Worm (Caenorhabditis elegans) whole organism, L4 larva: ENCODE results near the gene T08D2.5.

Experiments used
- R02D3.7 ChIP-seq: fragments of 150-350 bp; sonication (generic microtip); optimal IDR thresholded peaks from 3 replicates; lab custom pipeline; 2014; ENCODE audit warnings: missing biosample characterization, missing genetic modification characterization
- daf-8 ChIP-seq: fragments of 200-800 bp; sonication (Bioruptor generic); IDR thresholded peaks from 2 replicates; pipeline ENCODE4 v1.3.6; 2022; ENCODE audit warnings: missing genetic modification characterization, missing compliant biosample characterization
- dpl-1 ChIP-seq: fragments of 150-350 bp; optimal IDR thresholded peaks from 2 replicates; lab custom pipeline; 2014; ENCODE audit warnings: missing biosample characterization, missing genetic modification reagents, missing genetic modification characterization
- lsy-2 ChIP-seq, 2 experiments: fragments of 150-350 bp in 1 of 2; sonication (generic microtip) in 1 of 2; optimal IDR thresholded peaks; 2 replicates each; lab custom pipeline; 2014 to 2017; ENCODE audit warnings: missing biosample characterization in 2 of 2, missing genetic modification characterization in 2 of 2
- mep-1 ChIP-seq: fragments of 150-350 bp; sonication (generic microtip); optimal IDR thresholded peaks from 3 replicates; lab custom pipeline; 2014; ENCODE audit warnings: missing biosample characterization, missing genetic modification characterization
- nhr-76 ChIP-seq: fragments of 150-350 bp; optimal IDR thresholded peaks from 2 replicates; lab custom pipeline; 2014; ENCODE audit warnings: missing biosample characterization, missing genetic modification characterization
- pqm-1 ChIP-seq: sonication (generic microtip); optimal IDR thresholded peaks from 2 replicates; lab custom pipeline; 2017; ENCODE audit warnings: missing biosample characterization, missing genetic modification characterization
- snpc-4 ChIP-seq: fragments of 150-350 bp; optimal IDR thresholded peaks from 2 replicates; lab custom pipeline; 2014; ENCODE audit warnings: missing biosample characterization, missing genetic modification characterization
- zfp-3 ChIP-seq: fragments of 200-800 bp; sonication (Bioruptor generic); conservative IDR thresholded peaks from 2 replicates; pipeline ENCODE4 v1.3.6; 2022; ENCODE audit warnings: missing genetic modification reagents, missing genetic modification characterization, missing compliant biosample characterization

- no peak for TF ChIP-seq snpc-4 (tag; lab: Kevin White, UChicago)
- no peak for TF ChIP-seq mep-1 (tag; lab: Kevin White, UChicago)
- no peak for TF ChIP-seq dpl-1
- no peak for TF ChIP-seq daf-8 (GFP tag; lab: Robert Waterston, UW)
- no peak for TF ChIP-seq lsy-2 (tag; optimal IDR thresholded peaks at IDR 0.05; lab: Kevin White, UChicago)
- no peak for TF ChIP-seq zfp-3
- TF ChIP-seq R02D3.7: no peak
- no peak for TF ChIP-seq pqm-1 (tag; lab: Kevin White, UChicago)
- TF ChIP-seq nhr-76 (tag; lab: Kevin White, UChicago): no peak
These were observed 15.4 kb downstream of the T08D2.5 start, which contains the start of gene T08D2.8 for ce11 chrX:192534-192933.
